Fruit fly (Drosophila melanogaster) whole organism, wandering third instar larva: ENCODE measurements around the gene CG2854.

Experiments
- Abd-B ChIP-seq: fragments of >200 bp; optimal IDR thresholded peaks from 2 replicates; lab custom pipeline; 2017; ENCODE audit warnings: missing biosample characterization, missing genetic modification characterization
- CrebA ChIP-seq: fragments of 200-800 bp; sonication (Bioruptor generic); optimal IDR thresholded peaks from 2 replicates; lab custom pipeline; 2016; ENCODE audit warnings: missing biosample characterization, mild to moderate bottlenecking, missing genetic modification characterization, borderline replicate concordance
- HLH106 ChIP-seq: fragments of 200-800 bp; optimal IDR thresholded peaks from 3 replicates; lab custom pipeline; 2019; ENCODE audit warnings: missing biosample characterization, mild to moderate bottlenecking, missing genetic modification characterization, moderate library complexity
- Hnf4 ChIP-seq: fragments of 200-800 bp; sonication (Bioruptor generic); optimal IDR thresholded peaks from 2 replicates; lab custom pipeline; 2016; ENCODE audit warnings: missing biosample characterization, mild to moderate bottlenecking, missing genetic modification characterization
- Hr78 ChIP-seq: fragments of >200 bp; optimal IDR thresholded peaks from 2 replicates; lab custom pipeline; 2017; ENCODE audit warnings: missing biosample characterization, missing genetic modification characterization
- Jra ChIP-seq: sonication (Bioruptor generic); optimal IDR thresholded peaks from 2 replicates; lab custom pipeline; 2016; ENCODE audit warnings: missing biosample characterization, missing genetic modification characterization
- Myc ChIP-seq: fragments of >200 bp; optimal IDR thresholded peaks from 2 replicates; lab custom pipeline; 2017
- N ChIP-seq: fragments of >200 bp; optimal IDR thresholded peaks from 2 replicates; lab custom pipeline; 2018; ENCODE audit warnings: missing biosample characterization, missing external identifiers, missing genetic modification characterization
- OdsH ChIP-seq: fragments of 200-800 bp; sonication (Bioruptor generic); optimal IDR thresholded peaks from 2 replicates; lab custom pipeline; 2016; ENCODE audit warnings: missing biosample characterization, mild to moderate bottlenecking, missing genetic modification characterization
- Sp1 ChIP-seq: fragments of 200-800 bp; sonication (Bioruptor generic); optimal IDR thresholded peaks from 3 replicates; lab custom pipeline; 2019; ENCODE audit warnings: missing biosample characterization, mild to moderate bottlenecking, missing genetic modification characterization, moderate library complexity
- Vsx2 ChIP-seq: fragments of 200-300, 225-300 bp; sonication (Bioruptor generic); optimal IDR thresholded peaks from 2 replicates; lab custom pipeline; 2018; ENCODE audit warnings: missing biosample characterization, missing genetic modification characterization; ENCODE audit not compliant: partially characterized antibody
- dmrt93B ChIP-seq: fragments of 200-800 bp; sonication (Bioruptor generic); optimal IDR thresholded peaks from 2 replicates; lab custom pipeline; 2018; ENCODE audit warnings: missing biosample characterization, mild to moderate bottlenecking, missing genetic modification characterization
- ey ChIP-seq: fragments of 200-800 bp; sonication (Bioruptor generic); optimal IDR thresholded peaks from 2 replicates; lab custom pipeline; 2016; ENCODE audit warnings: missing biosample characterization, missing genetic modification characterization
- foxo ChIP-seq, 2 experiments: fragments of 200-800 bp; sonication (Bioruptor generic); optimal IDR thresholded peaks; 2 replicates in 1 of 2; 3 replicates in 1 of 2; lab custom pipeline; 2016 to 2017; ENCODE audit warnings: missing biosample characterization in 2 of 2, missing genetic modification characterization in 2 of 2
- fru ChIP-seq: fragments of 200-800 bp; sonication (Bioruptor generic); optimal IDR thresholded peaks from 3 replicates; lab custom pipeline; 2016; ENCODE audit warnings: missing biosample characterization, mild to moderate bottlenecking, missing genetic modification characterization
- h ChIP-seq: fragments of 200-800 bp; sonication (Bioruptor generic); optimal IDR thresholded peaks from 3 replicates; lab custom pipeline; 2016; ENCODE audit warnings: missing biosample characterization, mild to moderate bottlenecking, missing genetic modification characterization
- rgr ChIP-seq: fragments of 200-800 bp; sonication (Bioruptor generic); optimal IDR thresholded peaks from 3 replicates; lab custom pipeline; 2016; ENCODE audit warnings: missing biosample characterization, mild to moderate bottlenecking, missing genetic modification characterization
- woc ChIP-seq: sonication (Bioruptor generic); optimal IDR thresholded peaks from 2 replicates; lab custom pipeline; 2016; ENCODE audit warnings: missing biosample characterization, mild to moderate bottlenecking, missing genetic modification characterization

Gene CG2854

dm6 chrX:2362414-2362813 is 35.5 kb downstream of the CG2854 start:
- no peak for TF ChIP-seq Sp1 (GFP tag; lab: Kevin White, UChicago)
- no peak for TF ChIP-seq N (GFP tag; lab: Kevin White, UChicago)
- no peak for TF ChIP-seq Jra (GFP tag; lab: Kevin White, UChicago)
- no peak for TF ChIP-seq Myc (lab: Kevin White, UChicago)
- no peak for TF ChIP-seq Hr78
- TF ChIP-seq Hnf4 (GFP tag; lab: Kevin White, UChicago) = no peak

dm6 chrX:2363733-2364132 is 36.8 kb downstream of the CG2854 start:
- peak; percentile 15 for TF ChIP-seq fru (GFP tag; lab: Kevin White, UChicago)
- TF ChIP-seq woc = no peak

- TF ChIP-seq ey (peak; percentile 22), HLH106 (tag; lab: Kevin White, UChicago) (no peak), rgr (peak; percentile 37), foxo (GFP tag; optimal IDR thresholded peaks at IDR 0.05; lab: Kevin White, UChicago) (peak in 1 of 2 experiments; percentile 55), CrebA (no peak), fru (GFP tag; lab: Kevin White, UChicago) (peak; percentile 57), Vsx2 (no peak), h (GFP tag; lab: Kevin White, UChicago) (peak; percentile 36), Abd-B (no peak), dmrt93B (GFP tag; lab: Kevin White, UChicago) (peak; percentile 12), OdsH (peak; percentile 9)
Measured at dm6 chrX:2365405-2365804, 38.5 kb downstream of the CG2854 start.

dm6 chrX:2366171-2366570 is 39.2 kb downstream of the CG2854 start, which contains the start of gene CG2841:
TSS of gene CG2841 (minus strand) at chrX:2366356.
- peak; percentile 61 for TF ChIP-seq Vsx2
- no peak for TF ChIP-seq Hr78
